Fruit fly (Drosophila melanogaster) whole organism, pupa: ENCODE data around the gene Alp5.

Experiments
- CG13204 ChIP-seq: fragments of 200-800 bp; sonication (Bioruptor generic); optimal IDR thresholded peaks from 2 replicates; lab custom pipeline; 2018; ENCODE audit warnings: missing biosample characterization, mild to moderate bottlenecking, missing genetic modification characterization, moderate library complexity
- CG4496 ChIP-seq: fragments of 200-800 bp; sonication (Bioruptor generic); IDR thresholded peaks from 3 replicates; pipeline ENCODE4 v1.3.6; 2022; ENCODE audit warnings: missing biosample characterization, missing genetic modification characterization
- CG8159 ChIP-seq: fragments of 200-800 bp; sonication (Bioruptor generic); optimal IDR thresholded peaks from 3 replicates; lab custom pipeline; 2018; ENCODE audit warnings: missing biosample characterization, mild to moderate bottlenecking, missing genetic modification characterization, moderate library complexity
- EcR ChIP-seq: fragments of 200-800 bp; sonication (Bioruptor generic); optimal IDR thresholded peaks from 3 replicates; lab custom pipeline; 2019; ENCODE audit warnings: missing biosample characterization, missing genetic modification characterization, mild to moderate bottlenecking, moderate library complexity, missing genetic modification reagents

dm6 chr3R:21017464-21018080 lies 10.8 kb upstream of the Alp5 start, which contains the start of gene Rlip:
- TF ChIP-seq CG8159 (tag; lab: Kevin White, UChicago) (peak; percentile 50), CG4496 (peak; percentile 89), EcR (GFP tag; lab: Kevin White, UChicago) (no peak), CG13204 (no peak)
